Worm (Caenorhabditis elegans): ENCODE results near the gene mltn-12.

- TF ChIP-seq ama-1 (optimal IDR thresholded peaks at IDR 0.05), result no peak
- no peak for TF ChIP-seq ceh-82 (tag; optimal IDR thresholded peaks at IDR 0.05)
- TF ChIP-seq aly-2 (tag; optimal IDR thresholded peaks at IDR 0.05), result no peak
- TF ChIP-seq snpc-4 (tag; optimal IDR thresholded peaks at IDR 0.05), result no peak
- no peak for TF ChIP-seq fkh-2 (tag; optimal IDR thresholded peaks at IDR 0.05)
- no peak for TF ChIP-seq ceh-16 (tag; optimal IDR thresholded peaks at IDR 0.05)
- no peak for TF ChIP-seq nhr-43 (tag; optimal IDR thresholded peaks at IDR 0.05; ENCODE audit: poor library complexity, severe bottlenecking)
- no peak for TF ChIP-seq unc-62 (GFP tag; optimal IDR thresholded peaks at IDR 0.05)
- no peak for TF ChIP-seq mdl-1 (tag; optimal IDR thresholded peaks at IDR 0.05)
- no peak for TF ChIP-seq nhr-12 (tag; optimal IDR thresholded peaks at IDR 0.05)
- TF ChIP-seq nhr-25 (tag; optimal IDR thresholded peaks at IDR 0.05), result no peak
- TF ChIP-seq nhr-237 (tag; optimal IDR thresholded peaks at IDR 0.05), result no peak
- no peak for TF ChIP-seq nhr-11 (tag; optimal IDR thresholded peaks at IDR 0.05)
These were observed 6.0 kb upstream of the mltn-12 start, which contains the start of gene bre-1 for ce11 chrIV:8986761-8987316.
